Fruit fly (Drosophila melanogaster): Measurements from ENCODE around the gene Smn.

The Smn gene

DNA sequence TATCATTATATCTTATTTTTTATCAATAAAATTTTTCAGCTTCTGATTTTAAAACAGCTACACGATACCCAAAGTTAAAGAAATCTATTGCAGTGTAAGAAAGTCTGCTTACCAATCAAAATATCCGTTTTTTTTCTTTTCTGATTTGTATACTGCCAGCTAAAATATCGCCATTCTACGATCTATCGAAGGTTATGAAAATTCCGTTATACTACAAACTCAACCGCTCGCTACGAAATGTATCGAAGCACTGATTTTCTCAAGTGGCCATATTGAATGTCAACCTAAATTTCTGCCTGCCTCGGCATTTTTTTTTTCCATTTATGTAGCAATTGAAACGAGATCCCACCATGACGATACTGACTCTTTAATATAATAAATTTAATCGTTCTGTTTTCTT, 1.3 kb downstream of the Smn start, which contains the start of gene nxf2 (continued):
- TF ChIP-seq dysf (GFP tag; IDR thresholded peaks at IDR 0.05) (no peak), insv (GFP tag; optimal IDR thresholded peaks at IDR 0.05) (no peak), CG1529 (GFP tag; optimal IDR thresholded peaks at IDR 0.05) (no peak), mam (GFP tag; optimal IDR thresholded peaks at IDR 0.05) (no peak), HHEX (GFP tag; optimal IDR thresholded peaks at IDR 0.05) (no peak), zfh1 (GFP tag; IDR thresholded peaks at IDR 0.05) (no peak), H2.0 (GFP tag; IDR thresholded peaks at IDR 0.05) (no peak), ems (GFP tag; optimal IDR thresholded peaks at IDR 0.05) (no peak), CG5180 (GFP tag; optimal IDR thresholded peaks at IDR 0.05) (no peak), Myb (GFP tag; optimal IDR thresholded peaks at IDR 0.05) (peak; percentile 54), Sry-β (GFP tag; optimal IDR thresholded peaks at IDR 0.05) (no peak), CG1024 (GFP tag; IDR thresholded peaks at IDR 0.05) (no peak), repo (GFP tag; optimal IDR thresholded peaks at IDR 0.05) (no peak), dmrt11E (tag; optimal IDR thresholded peaks at IDR 0.05) (no peak), maf-S (GFP tag; optimal IDR thresholded peaks at IDR 0.05) (no peak), CG18599 (GFP tag; optimal IDR thresholded peaks at IDR 0.05) (no peak), CG9876 (GFP tag; optimal IDR thresholded peaks at IDR 0.05) (no peak), CG8765 (GFP tag; IDR thresholded peaks at IDR 0.05) (no peak), knrl (GFP tag; IDR thresholded peaks at IDR 0.05; ENCODE audit: partially characterized antibody) (peak; percentile 57; the same call in 2 of the 3 replicates), mirr (GFP tag; optimal IDR thresholded peaks at IDR 0.05) (no peak), cwo (GFP tag; optimal IDR thresholded peaks at IDR 0.05) (no peak), CG12769 (tag; optimal IDR thresholded peaks at IDR 0.05) (no peak), CHES-1-like (GFP tag; optimal IDR thresholded peaks at IDR 0.05) (no peak), nerfin-2 (GFP tag; IDR thresholded peaks at IDR 0.05; ENCODE audit: partially characterized antibody) (no peak), Sin3A (optimal IDR thresholded peaks at IDR 0.05) (no peak), CG11247 (GFP tag; IDR thresholded peaks at IDR 0.05) (no peak), slp2 (GFP tag; optimal IDR thresholded peaks at IDR 0.05) (no peak), CG7556 (GFP tag; optimal IDR thresholded peaks at IDR 0.05) (no peak), CG11560 (tag; IDR thresholded peaks at IDR 0.05) (no peak), esg (GFP tag; conservative IDR thresholded peaks at IDR 0.05) (no peak), CG16813 (GFP tag; IDR thresholded peaks at IDR 0.05; ENCODE audit: partially characterized antibody) (peak; percentile 55; the same call in 2 of the 3 replicates), disco-r (GFP tag; optimal IDR thresholded peaks at IDR 0.05) (no peak), HLH4C (GFP tag; IDR thresholded peaks at IDR 0.05; ENCODE audit: partially characterized antibody) (0 out of 3 replicates have a peak, but pooled peaks have one; percentile 28), amos (GFP tag; IDR thresholded peaks at IDR 0.05; ENCODE audit: partially characterized antibody) (peak; percentile 65), ro (GFP tag; IDR thresholded peaks at IDR 0.05) (no peak), cad (GFP tag; optimal IDR thresholded peaks at IDR 0.05) (no peak), Hand (GFP tag; optimal IDR thresholded peaks at IDR 0.05) (no peak), fru (optimal IDR thresholded peaks at IDR 0.05) (no peak), CG13287 (GFP tag; IDR thresholded peaks at IDR 0.05; ENCODE audit: partially characterized antibody) (peak; percentile 47), D19A (tag; optimal IDR thresholded peaks at IDR 0.05) (no peak), Doc2 (GFP tag; IDR thresholded peaks at IDR 0.05) (no peak), lbe (GFP tag; optimal IDR thresholded peaks at IDR 0.05) (peak; percentile 10), zf30C (GFP tag; optimal IDR thresholded peaks at IDR 0.05) (no peak), CG8478 (optimal IDR thresholded peaks at IDR 0.05) (no peak), inv (GFP tag; IDR thresholded peaks at IDR 0.05; ENCODE audit: partially characterized antibody) (no peak), CG4328 (GFP tag; optimal IDR thresholded peaks at IDR 0.05) (no peak), Rx (GFP tag; IDR thresholded peaks at IDR 0.05) (no peak), unc-4 (GFP tag; IDR thresholded peaks at IDR 0.05; ENCODE audit: partially characterized antibody) (peak; percentile 54), Lpt (GFP tag; optimal IDR thresholded peaks at IDR 0.05) (no peak), Ptx1 (GFP tag; IDR thresholded peaks at IDR 0.05) (no peak), Blimp-1 (GFP tag; optimal IDR thresholded peaks at IDR 0.05) (no peak), CG10462 (GFP tag; optimal IDR thresholded peaks at IDR 0.05) (no peak)

Data from whole organism, embryonic.